Worm (Caenorhabditis elegans): ENCODE results near the gene tag-18.

DNA sequence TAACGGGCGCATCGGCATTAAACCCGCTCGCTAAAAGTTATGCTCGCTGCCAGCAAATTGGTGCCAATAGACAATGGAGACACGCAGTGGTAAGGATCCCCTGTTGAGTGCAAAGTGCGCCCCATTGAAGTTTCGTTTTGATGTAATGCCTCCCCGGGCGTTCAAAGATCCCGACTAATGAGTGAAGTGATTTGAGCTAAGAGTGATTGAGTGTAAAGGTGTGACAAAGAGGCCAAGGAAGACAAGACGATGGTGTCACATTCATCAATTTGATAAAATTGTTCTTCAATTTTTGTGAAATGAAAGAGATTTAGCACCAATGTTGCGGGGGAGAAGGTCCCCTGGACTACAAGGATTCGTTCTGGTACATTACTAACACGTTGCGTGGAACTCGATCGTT is 50.8 kb downstream of the tag-18 start:
- TF ChIP-seq zag-1 (tag; optimal IDR thresholded peaks at IDR 0.05) = no peak
- no peak for TF ChIP-seq R02D3.7 (tag; optimal IDR thresholded peaks at IDR 0.05)
- TF ChIP-seq nhr-11 (tag; optimal IDR thresholded peaks at IDR 0.05) = no peak

All from whole organism, L2 larva.